Worm (Caenorhabditis elegans): ENCODE measurements around the gene Y55F3AM.21.
A peak's percentile ranks its signal among the peaks of the same experiment; 100 is the strongest.

ce11 chrIV:1075484-1075883, 24.0 kb upstream of the Y55F3AM.21 start:
- TF ChIP-seq ceh-32 (tag; optimal IDR thresholded peaks at IDR 0.05; ENCODE audit: poor library complexity), result no peak
- no peak for TF ChIP-seq ctbp-1 (GFP tag; IDR thresholded peaks at IDR 0.05)
- TF ChIP-seq snpc-4 (tag; optimal IDR thresholded peaks at IDR 0.05), result no peak
- no peak for TF ChIP-seq ceh-82 (tag; optimal IDR thresholded peaks at IDR 0.05)
- no peak for TF ChIP-seq ztf-7 (tag; optimal IDR thresholded peaks at IDR 0.05)
- TF ChIP-seq nhr-11 (tag; optimal IDR thresholded peaks at IDR 0.05), result no peak
- TF ChIP-seq F26F4.8 (GFP tag; conservative IDR thresholded peaks at IDR 0.05), result no peak
- TF ChIP-seq nhr-76 (tag; optimal IDR thresholded peaks at IDR 0.05), result no peak
- peak; percentile 65 for TF ChIP-seq nhr-77 (tag; optimal IDR thresholded peaks at IDR 0.05)

Measured in whole organism, L4 larva.